Worm (Caenorhabditis elegans): ENCODE data around the gene M02H5.8.

The M02H5.8 gene

ce11 chrV:424140-424539, 25.6 kb upstream of the M02H5.8 start, which contains the start of gene B0554.5:
TSS of gene B0554.5 (plus strand) at chrV:424440.
- TF ChIP-seq zfp-2 (tag; optimal IDR thresholded peaks at IDR 0.05) (no peak), skn-1 (tag; optimal IDR thresholded peaks at IDR 0.05) (no peak), unc-39 (tag; optimal IDR thresholded peaks at IDR 0.05) (no peak), duxl-1 (tag; optimal IDR thresholded peaks at IDR 0.05; ENCODE audit: poor library complexity) (no peak), nhr-11 (tag; optimal IDR thresholded peaks at IDR 0.05) (no peak), lim-7 (GFP tag; IDR thresholded peaks at IDR 0.05) (no peak), dmd-8 (GFP tag; IDR thresholded peaks at IDR 0.05) (no peak), lin-1 (GFP tag; IDR thresholded peaks at IDR 0.05) (no peak), ceh-44 (GFP tag; IDR thresholded peaks at IDR 0.05) (no peak), mes-2 (tag; optimal IDR thresholded peaks at IDR 0.05; ENCODE audit: poor library complexity, severe bottlenecking) (no peak), Y48G9A.11 (GFP tag; IDR thresholded peaks at IDR 0.05) (no peak), tag-97 (GFP tag; IDR thresholded peaks at IDR 0.05) (no peak), nhr-6 (tag; optimal IDR thresholded peaks at IDR 0.05) (no peak), nhr-77 (tag; optimal IDR thresholded peaks at IDR 0.05) (no peak), dve-1 (tag; optimal IDR thresholded peaks at IDR 0.05; ENCODE audit: insufficient read depth) (no peak), madf-5 (GFP tag; IDR thresholded peaks at IDR 0.05) (no peak), nhr-102 (tag; optimal IDR thresholded peaks at IDR 0.05) (no peak), F44E2.7 (GFP tag; IDR thresholded peaks at IDR 0.05) (no peak)

ce11 chrV:428844-429243, 20.9 kb upstream of the M02H5.8 start, which contains the start of gene B0554.4:
TSS of gene B0554.4 (plus strand) at chrV:429144.
- peak in 1 of 2 experiments; percentile 75 for TF ChIP-seq unc-62 (GFP tag; optimal IDR thresholded peaks at IDR 0.05 in 1 of 2)
- no peak for TF ChIP-seq unc-62 (tag; optimal IDR thresholded peaks at IDR 0.05)
- TF ChIP-seq mep-1 (tag; optimal IDR thresholded peaks at IDR 0.05) = no peak

ce11 chrV:432991-433390, 16.8 kb upstream of the M02H5.8 start:
- TF ChIP-seq ceh-62 (tag; optimal IDR thresholded peaks at IDR 0.05) (no peak), unc-62 (GFP tag; optimal IDR thresholded peaks at IDR 0.05 in 1 of 2) (peak in 1 of 2 experiments; percentile 94), unc-62 (tag; optimal IDR thresholded peaks at IDR 0.05) (no peak), fos-1 (tag; optimal IDR thresholded peaks at IDR 0.05) (no peak), gei-8 (GFP tag; optimal IDR thresholded peaks at IDR 0.05) (no peak)

ce11 chrV:433898-434297, 15.9 kb upstream of the M02H5.8 start, which contains the start of gene B0554.2:
TSS of gene B0554.2 (plus strand) at chrV:434198.
- no peak for TF ChIP-seq attf-4 (tag; optimal IDR thresholded peaks at IDR 0.05)
- TF ChIP-seq ztf-11 (tag; optimal IDR thresholded peaks at IDR 0.05) = no peak
- no peak for TF ChIP-seq Y75B8A.6 (GFP tag; IDR thresholded peaks at IDR 0.05)
- TF ChIP-seq ces-1 (GFP tag; optimal IDR thresholded peaks at IDR 0.05) = no peak
- TF ChIP-seq saeg-2 (GFP tag; IDR thresholded peaks at IDR 0.05) = no peak

- TF ChIP-seq Y5F2A.4 (GFP tag; optimal IDR thresholded peaks at IDR 0.05) (no peak), arid-1 (GFP tag; conservative IDR thresholded peaks at IDR 0.05) (no peak), mdl-1 (tag; optimal IDR thresholded peaks at IDR 0.05) (no peak), lin-39 (tag; optimal IDR thresholded peaks at IDR 0.05) (no peak), nhr-76 (tag; optimal IDR thresholded peaks at IDR 0.05) (no peak), ztf-11 (tag; optimal IDR thresholded peaks at IDR 0.05) (no peak), skn-1 (tag; optimal IDR thresholded peaks at IDR 0.05) (no peak), Y105C5A.15 (GFP tag; IDR thresholded peaks at IDR 0.05) (no peak), ceh-32 (tag; optimal IDR thresholded peaks at IDR 0.05; ENCODE audit: poor library complexity) (no peak), lin-13 (GFP tag; optimal IDR thresholded peaks at IDR 0.05) (no peak), madf-5 (GFP tag; IDR thresholded peaks at IDR 0.05) (no peak), ztf-7 (tag; optimal IDR thresholded peaks at IDR 0.05) (no peak), nhr-42 (GFP tag; IDR thresholded peaks at IDR 0.05) (no peak), dmd-9 (GFP tag; IDR thresholded peaks at IDR 0.05) (no peak), F49E8.2 (tag; optimal IDR thresholded peaks at IDR 0.05; ENCODE audit: borderline replicate concordance) (no peak)
These were observed 11.7 kb upstream of the M02H5.8 start, which contains the start of gene B0554.1 for ce11 chrV:438094-438493. TSS of gene B0554.1 (plus strand) at chrV:438394.

All from whole organism, L4 larva.